ENCODE assay signal across 1 fruit fly cellular context in genomic region chr2L:13222225-13222648, dm6.
A peak's percentile ranks its signal among the peaks of the same experiment; 100 is the strongest.
TF ChIP-seq lines count a peak whose summit lies in the region.

Gene Ski6 (minus strand): TSS chr2L:13222429.
Gene CG16812 (plus strand): TSS chr2L:13222587.

TF ChIP-seq in whole organism, embryonic, 481 proteins besides CTCF, POLR2A, EP300 and RAD21 (continued from another document and continues in another):
- TF ChIP-seq CG15073 (GFP tag; optimal IDR thresholded peaks at IDR 0.05; lab: Kevin White, UChicago) (no peak), CG13287 (GFP tag; IDR thresholded peaks at IDR 0.05; lab: Robert Waterston, UW; ENCODE audit: partially characterized antibody) (peak; percentile 65), Scr (GFP tag; IDR thresholded peaks at IDR 0.05; lab: Robert Waterston, UW; ENCODE audit: partially characterized antibody) (0 out of 2 replicates have a peak, but pooled peaks have one; percentile 37), CG34224 (GFP tag; IDR thresholded peaks at IDR 0.05; lab: Robert Waterston, UW; ENCODE audit: partially characterized antibody) (0 out of 3 replicates have a peak, but pooled peaks have one; percentile 31), gsb-n (tag; optimal IDR thresholded peaks at IDR 0.05; lab: Kevin White, UChicago) (peak; percentile 68), CG17612 (GFP tag; IDR thresholded peaks at IDR 0.05; lab: Robert Waterston, UW) (no peak), pho (GFP tag; optimal IDR thresholded peaks at IDR 0.05; lab: Kevin White, UChicago) (peak; percentile 50), fd3F (GFP tag; optimal IDR thresholded peaks at IDR 0.05; lab: Kevin White, UChicago) (peak; percentile 66), CG32767 (GFP tag; IDR thresholded peaks at IDR 0.05; lab: Robert Waterston, UW) (no peak), CG15479 (GFP tag; optimal IDR thresholded peaks at IDR 0.05; lab: Kevin White, UChicago) (no peak), MESR4 (GFP tag; optimal IDR thresholded peaks at IDR 0.05; lab: Kevin White, UChicago) (peak; percentile 41), CG15514 (GFP tag; optimal IDR thresholded peaks at IDR 0.05; lab: Kevin White, UChicago) (peak; percentile 51), wek (GFP tag; optimal IDR thresholded peaks at IDR 0.05; lab: Kevin White, UChicago) (peak; percentile 93), Asciz (GFP tag; optimal IDR thresholded peaks at IDR 0.05; lab: Kevin White, UChicago) (no peak), oc (tag; optimal IDR thresholded peaks at IDR 0.05; lab: Kevin White, UChicago) (peak; percentile 52), CG8765 (GFP tag; IDR thresholded peaks at IDR 0.05; lab: Robert Waterston, UW) (no peak), CG8089 (GFP tag; optimal IDR thresholded peaks at IDR 0.05; lab: Kevin White, UChicago) (no peak), Chrac-16 (GFP tag; optimal IDR thresholded peaks at IDR 0.05; lab: Kevin White, UChicago) (peak; percentile 78), mirr (GFP tag; optimal IDR thresholded peaks at IDR 0.05; lab: Kevin White, UChicago) (no peak), unc-4 (GFP tag; IDR thresholded peaks at IDR 0.05; lab: Robert Waterston, UW; ENCODE audit: partially characterized antibody) (peak; percentile 61), twi (tag; optimal IDR thresholded peaks at IDR 0.05; lab: Kevin White, UChicago) (peak; percentile 65), Eip74EF (GFP tag; optimal IDR thresholded peaks at IDR 0.05; lab: Kevin White, UChicago) (no peak), lola (GFP tag; optimal IDR thresholded peaks at IDR 0.05; lab: Kevin White, UChicago) (peak in 1 of 3 experiments; percentile 71), stwl (tag; optimal IDR thresholded peaks at IDR 0.05; lab: Kevin White, UChicago) (peak; percentile 79), h (optimal IDR thresholded peaks at IDR 0.05; lab: Kevin White, UChicago) (no peak), Drgx (GFP tag; IDR thresholded peaks at IDR 0.05; lab: Robert Waterston, UW) (no peak), CG10321 (GFP tag; IDR thresholded peaks at IDR 0.05; lab: Robert Waterston, UW) (no peak), CG3995 (GFP tag; optimal IDR thresholded peaks at IDR 0.05; lab: Kevin White, UChicago) (no peak), Mes4 (GFP tag; optimal IDR thresholded peaks at IDR 0.05; lab: Kevin White, UChicago) (no peak), CG12942 (GFP tag; optimal IDR thresholded peaks at IDR 0.05; lab: Kevin White, UChicago) (peak; percentile 60), ci (GFP tag; IDR thresholded peaks at IDR 0.05; lab: Robert Waterston, UW) (0 out of 3 replicates have a peak, but pooled peaks have one; percentile 20), vvl (GFP tag; IDR thresholded peaks at IDR 0.05; lab: Robert Waterston, UW) (peak; percentile 84), Doc3 (GFP tag; IDR thresholded peaks at IDR 0.05; lab: Robert Waterston, UW; ENCODE audit: partially characterized antibody) (no peak; the same call in 2 of the 3 replicates), Camta (GFP tag; optimal IDR thresholded peaks at IDR 0.05; lab: Kevin White, UChicago) (peak; percentile 48), CG3163 (GFP tag; optimal IDR thresholded peaks at IDR 0.05; lab: Kevin White, UChicago) (no peak), knrl (GFP tag; IDR thresholded peaks at IDR 0.05; lab: Robert Waterston, UW; ENCODE audit: partially characterized antibody) (no peak), CG7372 (GFP tag; IDR thresholded peaks at IDR 0.05; lab: Robert Waterston, UW) (no peak), Med (GFP tag; lab: Kevin White, UChicago) (peak; percentile 84), CG14050 (GFP tag; IDR thresholded peaks at IDR 0.05; lab: Robert Waterston, UW) (peak; percentile 42; the same call in 2 of the 3 replicates), Atf3 (GFP tag; optimal IDR thresholded peaks at IDR 0.05; lab: Kevin White, UChicago) (no peak), sqz (GFP tag; optimal IDR thresholded peaks at IDR 0.05; lab: Kevin White, UChicago) (no peak), CG11085 (GFP tag; IDR thresholded peaks at IDR 0.05; lab: Robert Waterston, UW) (0 out of 2 replicates have a peak, but pooled peaks have one; percentile 26), CG10654 (GFP tag; optimal IDR thresholded peaks at IDR 0.05; lab: Kevin White, UChicago) (peak; percentile 65), onecut (GFP tag; IDR thresholded peaks at IDR 0.05; lab: Robert Waterston, UW) (peak; percentile 46), CG4730 (GFP tag; IDR thresholded peaks at IDR 0.05; lab: Robert Waterston, UW) (no peak), NC2α (GFP tag; optimal IDR thresholded peaks at IDR 0.05; lab: Kevin White, UChicago) (no peak), wor (GFP tag; IDR thresholded peaks at IDR 0.05; lab: Robert Waterston, UW) (no peak), Dref (GFP tag; IDR thresholded peaks at IDR 0.05; lab: Robert Waterston, UW) (peak; percentile 76), ind (GFP tag; optimal IDR thresholded peaks at IDR 0.05; lab: Kevin White, UChicago) (peak; percentile 72), CG12391 (tag; optimal IDR thresholded peaks at IDR 0.05; lab: Kevin White, UChicago) (peak; percentile 89), CG12155 (GFP tag; optimal IDR thresholded peaks at IDR 0.05; lab: Kevin White, UChicago) (peak; percentile 77), H15 (GFP tag; IDR thresholded peaks at IDR 0.05; lab: Robert Waterston, UW) (peak; percentile 42; the same call in 1 of the 3 replicates), HmgD (GFP tag; optimal IDR thresholded peaks at IDR 0.05; lab: Kevin White, UChicago) (no peak), Bdp1 (GFP tag; optimal IDR thresholded peaks at IDR 0.05; lab: Kevin White, UChicago) (no peak), zfh1 (GFP tag; IDR thresholded peaks at IDR 0.05; lab: Robert Waterston, UW) (peak; percentile 71; the same call in 2 of the 3 replicates), D19A (tag; optimal IDR thresholded peaks at IDR 0.05; lab: Kevin White, UChicago) (no peak), Sry-δ (GFP tag; optimal IDR thresholded peaks at IDR 0.05; lab: Kevin White, UChicago) (peak; percentile 42), Ada2b (GFP tag; IDR thresholded peaks at IDR 0.05; lab: Robert Waterston, UW) (peak; percentile 47), inv (GFP tag; IDR thresholded peaks at IDR 0.05; lab: Robert Waterston, UW; ENCODE audit: partially characterized antibody) (no peak), MTF-1 (GFP tag; optimal IDR thresholded peaks at IDR 0.05; lab: Kevin White, UChicago; ENCODE audit: borderline replicate concordance) (peak; percentile 68), kah (GFP tag; optimal IDR thresholded peaks at IDR 0.05; lab: Kevin White, UChicago) (no peak), emc (GFP tag; optimal IDR thresholded peaks at IDR 0.05; lab: Kevin White, UChicago) (no peak), CG31224 (GFP tag; IDR thresholded peaks at IDR 0.05; lab: Robert Waterston, UW) (0 out of 2 replicates have a peak, but pooled peaks have one; percentile 10), dimm (GFP tag; IDR thresholded peaks at IDR 0.05; lab: Robert Waterston, UW) (no peak), E2f2 (GFP tag; IDR thresholded peaks at IDR 0.05; lab: Robert Waterston, UW) (peak; percentile 58; the same call in 1 of the 2 replicates), Oaz (GFP tag; IDR thresholded peaks at IDR 0.05; lab: Robert Waterston, UW) (no peak), CG33213 (GFP tag; optimal IDR thresholded peaks at IDR 0.05; lab: Kevin White, UChicago) (peak; percentile 33), CG2889 (GFP tag; IDR thresholded peaks at IDR 0.05; lab: Robert Waterston, UW) (no peak), Hey (tag; optimal IDR thresholded peaks at IDR 0.05; lab: Kevin White, UChicago) (no peak), Xrp1 (GFP tag; IDR thresholded peaks at IDR 0.05; lab: Robert Waterston, UW) (peak; percentile 76), slou (GFP tag; optimal IDR thresholded peaks at IDR 0.05; lab: Kevin White, UChicago) (peak; percentile 39), zen2 (GFP tag; IDR thresholded peaks at IDR 0.05; lab: Robert Waterston, UW; ENCODE audit: partially characterized antibody) (no peak), CG12071 (GFP tag; optimal IDR thresholded peaks at IDR 0.05; lab: Kevin White, UChicago) (no peak), nau (GFP tag; optimal IDR thresholded peaks at IDR 0.05; lab: Kevin White, UChicago) (no peak), crc (GFP tag; optimal IDR thresholded peaks at IDR 0.05; lab: Kevin White, UChicago) (no peak), CG3726 (GFP tag; IDR thresholded peaks at IDR 0.05; lab: Robert Waterston, UW) (no peak), CG2129 (GFP tag; IDR thresholded peaks at IDR 0.05; lab: Robert Waterston, UW; ENCODE audit: partially characterized antibody) (no peak), Mrtf (GFP tag; IDR thresholded peaks at IDR 0.05; lab: Robert Waterston, UW) (no peak), Ptx1 (GFP tag; IDR thresholded peaks at IDR 0.05; lab: Robert Waterston, UW) (peak; percentile 77), CG34422 (GFP tag; IDR thresholded peaks at IDR 0.05; lab: Robert Waterston, UW) (no peak), rib (GFP tag; IDR thresholded peaks at IDR 0.05; lab: Robert Waterston, UW) (no peak), fd102C (GFP tag; optimal IDR thresholded peaks at IDR 0.05; lab: Kevin White, UChicago) (no peak), CG8281 (tag; optimal IDR thresholded peaks at IDR 0.05; lab: Kevin White, UChicago) (no peak), sd (tag; optimal IDR thresholded peaks at IDR 0.05; lab: Kevin White, UChicago) (no peak), dati (GFP tag; IDR thresholded peaks at IDR 0.05; lab: Robert Waterston, UW) (no peak), CG2199 (GFP tag; IDR thresholded peaks at IDR 0.05; lab: Robert Waterston, UW) (no peak), hkb (optimal IDR thresholded peaks at IDR 0.05; lab: Kevin White, UChicago) (no peak), hkb (GFP tag; IDR thresholded peaks at IDR 0.05; lab: Robert Waterston, UW) (peak; percentile 69), CG18011 (GFP tag; optimal IDR thresholded peaks at IDR 0.05; lab: Kevin White, UChicago) (no peak), CoRest (tag; optimal IDR thresholded peaks at IDR 0.05; lab: Kevin White, UChicago) (peak; percentile 81), ab (GFP tag; optimal IDR thresholded peaks at IDR 0.05; lab: Kevin White, UChicago) (no peak), tx (GFP tag; optimal IDR thresholded peaks at IDR 0.05; lab: Kevin White, UChicago) (no peak), CG15011 (GFP tag; optimal IDR thresholded peaks at IDR 0.05; lab: Kevin White, UChicago) (no peak), CG7745 (tag; optimal IDR thresholded peaks at IDR 0.05; lab: Kevin White, UChicago) (no peak), Sin3A (optimal IDR thresholded peaks at IDR 0.05; lab: Kevin White, UChicago) (no peak), Gsc (GFP tag; IDR thresholded peaks at IDR 0.05; lab: Robert Waterston, UW) (no peak), danr (GFP tag; IDR thresholded peaks at IDR 0.05; lab: Robert Waterston, UW) (peak; percentile 16; the same call in 1 of the 2 replicates), Tbp (GFP tag; optimal IDR thresholded peaks at IDR 0.05; lab: Kevin White, UChicago) (no peak), cad (GFP tag; optimal IDR thresholded peaks at IDR 0.05; lab: Kevin White, UChicago) (no peak), CG12219 (GFP tag; optimal IDR thresholded peaks at IDR 0.05; lab: Kevin White, UChicago) (no peak), sob (GFP tag; IDR thresholded peaks at IDR 0.05; lab: Robert Waterston, UW) (no peak; the same call in 1 of the 2 replicates), CG18476 (GFP tag; optimal IDR thresholded peaks at IDR 0.05; lab: Kevin White, UChicago) (peak; percentile 20), sr (GFP tag; IDR thresholded peaks at IDR 0.05; lab: Robert Waterston, UW) (no peak), CG16815 (GFP tag; optimal IDR thresholded peaks at IDR 0.05; lab: Kevin White, UChicago) (peak; percentile 60), CG1603 (tag; optimal IDR thresholded peaks at IDR 0.05; lab: Kevin White, UChicago) (peak; percentile 44), CG33557 (GFP tag; optimal IDR thresholded peaks at IDR 0.05; lab: Kevin White, UChicago) (peak; percentile 41), CG18764 (GFP tag; optimal IDR thresholded peaks at IDR 0.05; lab: Kevin White, UChicago) (peak; percentile 47), Dip2 (GFP tag; IDR thresholded peaks at IDR 0.05; lab: Robert Waterston, UW) (no peak), grn (GFP tag; optimal IDR thresholded peaks at IDR 0.05; lab: Kevin White, UChicago) (no peak), Ravus (GFP tag; IDR thresholded peaks at IDR 0.05; lab: Robert Waterston, UW) (no peak; the same call in 1 of the 2 replicates), CG13424 (tag; optimal IDR thresholded peaks at IDR 0.05; lab: Kevin White, UChicago) (peak; percentile 85), YL-1 (GFP tag; optimal IDR thresholded peaks at IDR 0.05; lab: Kevin White, UChicago) (peak; percentile 66), CG4617 (GFP tag; optimal IDR thresholded peaks at IDR 0.05; lab: Kevin White, UChicago; ENCODE audit: borderline replicate concordance) (peak; percentile 65), ap (GFP tag; IDR thresholded peaks at IDR 0.05; lab: Robert Waterston, UW) (no peak), kni (GFP tag; optimal IDR thresholded peaks at IDR 0.05; lab: Kevin White, UChicago) (no peak), tll (GFP tag; optimal IDR thresholded peaks at IDR 0.05; lab: Kevin White, UChicago) (no peak), CG9797 (GFP tag; optimal IDR thresholded peaks at IDR 0.05; lab: Kevin White, UChicago) (peak; percentile 67), CG9932 (GFP tag; IDR thresholded peaks at IDR 0.05; lab: Robert Waterston, UW) (peak; percentile 78), Hr51 (GFP tag; optimal IDR thresholded peaks at IDR 0.05; lab: Kevin White, UChicago) (no peak), CG1024 (GFP tag; IDR thresholded peaks at IDR 0.05; lab: Robert Waterston, UW) (peak; percentile 22; the same call in 1 of the 2 replicates), CG10267 (tag; optimal IDR thresholded peaks at IDR 0.05; lab: Kevin White, UChicago) (peak; percentile 97), ewg (GFP tag; optimal IDR thresholded peaks at IDR 0.05; lab: Kevin White, UChicago) (peak; percentile 13), CG9437 (GFP tag; optimal IDR thresholded peaks at IDR 0.05; lab: Kevin White, UChicago) (no peak), CG11696 (GFP tag; IDR thresholded peaks at IDR 0.05; lab: Robert Waterston, UW) (0 out of 2 replicates have a peak, but pooled peaks have one; percentile 36), lilli (GFP tag; optimal IDR thresholded peaks at IDR 0.05; lab: Kevin White, UChicago) (peak; percentile 77), bab2 (GFP tag; optimal IDR thresholded peaks at IDR 0.05; lab: Kevin White, UChicago) (peak; percentile 54), CG8478 (optimal IDR thresholded peaks at IDR 0.05; lab: Kevin White, UChicago) (no peak), cas (GFP tag; IDR thresholded peaks at IDR 0.05; lab: Robert Waterston, UW) (peak; percentile 73), zfh2 (GFP tag; optimal IDR thresholded peaks at IDR 0.05; lab: Kevin White, UChicago) (peak; percentile 15), tio (GFP tag; optimal IDR thresholded peaks at IDR 0.05; lab: Kevin White, UChicago) (no peak), CG4707 (GFP tag; optimal IDR thresholded peaks at IDR 0.05; lab: Kevin White, UChicago) (no peak), bcd (GFP tag; optimal IDR thresholded peaks at IDR 0.05; lab: Kevin White, UChicago) (peak; percentile 49)
